Worm (Caenorhabditis elegans) whole organism, L1 larva: Measurements from ENCODE around the gene T10F2.2.
A peak's percentile ranks its signal among the peaks of the same experiment; 100 is the strongest.

Source experiments
- C04F5.9 ChIP-seq: sonication (generic microtip); optimal IDR thresholded peaks from 2 replicates; lab custom pipeline; 2016; ENCODE audit warnings: missing genetic modification characterization, missing compliant biosample characterization
- C34B4.2 ChIP-seq: sonication (generic microtip); optimal IDR thresholded peaks from 2 replicates; lab custom pipeline; 2017; ENCODE audit warnings: mild to moderate bottlenecking, missing genetic modification characterization, missing compliant biosample characterization
- ceh-90 ChIP-seq: sonication (generic microtip); optimal IDR thresholded peaks from 2 replicates; lab custom pipeline; 2016; ENCODE audit warnings: missing genetic modification characterization, missing compliant biosample characterization
- ces-1 ChIP-seq: fragments of 150-350 bp; optimal IDR thresholded peaks from 2 replicates; lab custom pipeline; 2014; ENCODE audit warnings: missing biosample characterization, missing genetic modification reagents, missing genetic modification characterization
- dsc-1 ChIP-seq: sonication (generic microtip); optimal IDR thresholded peaks from 2 replicates; lab custom pipeline; 2016; ENCODE audit warnings: mild to moderate bottlenecking, missing genetic modification characterization, missing compliant biosample characterization
- efl-1 ChIP-seq, 4 experiments: fragments of 150-350 bp; optimal IDR thresholded peaks in 3 of 4; peaks in 1 of 4; 1 replicate in 1 of 4; 2 replicates in 3 of 4; lab custom pipeline; 2014; ENCODE audit warnings: missing biosample characterization in 2 of 4, missing genetic modification characterization in 2 of 4, missing genetic modification reagents in 2 of 4
- egl-13 ChIP-seq: sonication (generic microtip); optimal IDR thresholded peaks from 2 replicates; lab custom pipeline; 2016; ENCODE audit warnings: missing genotype, missing genetic modification reagents, missing genetic modification characterization, missing compliant biosample characterization
- elt-3 ChIP-seq, 6 experiments: fragments of 150-350 bp in 1 of 6; sonication (generic microtip); optimal IDR thresholded peaks; 2 replicates each; lab custom pipeline; 2017 to 2018; ENCODE audit warnings: missing biosample characterization in 6 of 6, missing genetic modification characterization in 6 of 6, inconsistent platforms in 1 of 6
- fkh-10 ChIP-seq: sonication (generic microtip); optimal IDR thresholded peaks from 2 replicates; lab custom pipeline; 2017; ENCODE audit warnings: missing biosample characterization, missing genetic modification reagents, missing genetic modification characterization
- fkh-8 ChIP-seq: sonication (generic microtip); optimal IDR thresholded peaks from 2 replicates; lab custom pipeline; 2016; ENCODE audit warnings: mild to moderate bottlenecking, missing genetic modification characterization, missing compliant biosample characterization
- grh-1 ChIP-seq: fragments of 200-800 bp; sonication (Bioruptor generic); IDR thresholded peaks from 2 replicates; pipeline ENCODE4 v1.3.6; 2022; ENCODE audit warnings: missing genetic modification reagents, missing genetic modification characterization, missing compliant biosample characterization
- hlh-17 ChIP-seq: fragments of 200-800 bp; sonication (Bioruptor generic); optimal IDR thresholded peaks from 2 replicates; lab custom pipeline; 2018; ENCODE audit warnings: missing genetic modification characterization, mild to moderate bottlenecking, missing compliant biosample characterization, moderate library complexity, borderline replicate concordance
- hpl-2 ChIP-seq: fragments of 150-350 bp; optimal IDR thresholded peaks from 2 replicates; lab custom pipeline; 2014; ENCODE audit warnings: missing biosample characterization, missing genetic modification reagents, missing genetic modification characterization
- isw-1 ChIP-seq: fragments of 200-800 bp; sonication (Bioruptor generic); IDR thresholded peaks from 2 replicates; pipeline ENCODE4 v1.3.6; 2022; ENCODE audit warnings: missing genetic modification characterization, missing compliant biosample characterization
- jun-1 ChIP-seq: fragments of 150-350 bp; optimal IDR thresholded peaks from 2 replicates; lab custom pipeline; 2014; ENCODE audit warnings: missing biosample characterization, missing genetic modification reagents, missing genetic modification characterization
- lin-13 ChIP-seq: fragments of 150-350 bp; optimal IDR thresholded peaks from 2 replicates; lab custom pipeline; 2014; ENCODE audit warnings: missing biosample characterization, missing genetic modification reagents, missing genetic modification characterization
- lin-14 ChIP-seq: fragments of 200-800 bp; sonication (Bioruptor generic); optimal IDR thresholded peaks from 2 replicates; lab custom pipeline; 2018; ENCODE audit warnings: mild to moderate bottlenecking, missing genetic modification characterization, moderate library complexity, missing compliant biosample characterization
- lin-15B ChIP-seq: fragments of 150-350 bp; sonication (generic microtip); optimal IDR thresholded peaks from 3 replicates; lab custom pipeline; 2014; ENCODE audit warnings: missing biosample characterization, missing genetic modification characterization
- lin-39 ChIP-seq: fragments of 150-350 bp; optimal IDR thresholded peaks from 2 replicates; lab custom pipeline; 2014; ENCODE audit warnings: missing biosample characterization, missing genetic modification reagents, missing genetic modification characterization
- lir-3 ChIP-seq: sonication (generic microtip); optimal IDR thresholded peaks from 2 replicates; lab custom pipeline; 2016; ENCODE audit warnings: mild to moderate bottlenecking, missing genetic modification characterization, moderate library complexity, missing compliant biosample characterization; ENCODE audit not compliant: poor library complexity
- lsy-2 ChIP-seq, 2 experiments: fragments of 150-350 bp; optimal IDR thresholded peaks; 2 replicates each; lab custom pipeline; 2014; ENCODE audit warnings: missing biosample characterization in 2 of 2, missing genetic modification characterization in 2 of 2
- mef-2 ChIP-seq: fragments of 150-350 bp; optimal IDR thresholded peaks from 2 replicates; lab custom pipeline; 2014; ENCODE audit warnings: missing biosample characterization, missing genetic modification characterization
- mep-1 ChIP-seq: fragments of 150-350 bp; optimal IDR thresholded peaks from 2 replicates; lab custom pipeline; 2014; ENCODE audit warnings: missing biosample characterization, missing genetic modification characterization
- nhr-11 ChIP-seq: fragments of 150-350 bp; optimal IDR thresholded peaks from 2 replicates; lab custom pipeline; 2014; ENCODE audit warnings: missing biosample characterization, missing genetic modification characterization
- nhr-20 ChIP-seq: sonication (generic microtip); optimal IDR thresholded peaks from 2 replicates; lab custom pipeline; 2016; ENCODE audit warnings: mild to moderate bottlenecking, missing genetic modification characterization, missing compliant biosample characterization
- nhr-237 ChIP-seq: fragments of 150-350 bp; optimal IDR thresholded peaks from 2 replicates; lab custom pipeline; 2014; ENCODE audit warnings: missing biosample characterization, missing genetic modification characterization
- nhr-28 ChIP-seq: fragments of 150-350 bp; optimal IDR thresholded peaks from 2 replicates; lab custom pipeline; 2014; ENCODE audit warnings: missing biosample characterization, missing genetic modification characterization
- nhr-71 ChIP-seq: sonication (generic microtip); optimal IDR thresholded peaks from 2 replicates; lab custom pipeline; 2016; ENCODE audit warnings: mild to moderate bottlenecking, missing genetic modification characterization, moderate library complexity, missing compliant biosample characterization
- nhr-76 ChIP-seq: sonication (generic microtip); optimal IDR thresholded peaks from 2 replicates; lab custom pipeline; 2017; ENCODE audit warnings: missing biosample characterization, missing genetic modification characterization
- nhr-77 ChIP-seq: fragments of 150-350 bp; optimal IDR thresholded peaks from 2 replicates; lab custom pipeline; 2014; ENCODE audit warnings: missing biosample characterization, missing genetic modification characterization
- nhr-85 ChIP-seq: sonication (generic microtip); peaks from one replicate; lab custom pipeline; 2016; ENCODE audit warnings: missing genetic modification characterization, inconsistent platforms, missing compliant biosample characterization
- nhr-90 ChIP-seq: sonication (generic microtip); optimal IDR thresholded peaks from 2 replicates; lab custom pipeline; 2016; ENCODE audit warnings: mild to moderate bottlenecking, missing genetic modification characterization, missing compliant biosample characterization; ENCODE audit not compliant: poor library complexity
- pqm-1 ChIP-seq: sonication (generic microtip); optimal IDR thresholded peaks from 3 replicates; lab custom pipeline; 2017; ENCODE audit warnings: missing biosample characterization, missing genetic modification characterization
- rnt-1 ChIP-seq: sonication (generic microtip); optimal IDR thresholded peaks from 2 replicates; lab custom pipeline; 2016; ENCODE audit warnings: mild to moderate bottlenecking, missing genetic modification characterization, moderate library complexity, missing compliant biosample characterization
- sox-4 ChIP-seq: sonication (generic microtip); optimal IDR thresholded peaks from 2 replicates; lab custom pipeline; 2016; ENCODE audit warnings: missing genetic modification characterization, missing compliant biosample characterization
- sptf-1 ChIP-seq: fragments of 150-350 bp; optimal IDR thresholded peaks from 2 replicates; lab custom pipeline; 2014; ENCODE audit warnings: missing biosample characterization, missing genetic modification characterization
- tbx-2 ChIP-seq: sonication (generic microtip); optimal IDR thresholded peaks from 2 replicates; lab custom pipeline; 2016; ENCODE audit warnings: missing genetic modification characterization, missing compliant biosample characterization
- unc-30 ChIP-seq: sonication (generic microtip); optimal IDR thresholded peaks from 2 replicates; lab custom pipeline; 2017; ENCODE audit warnings: missing biosample characterization, missing genetic modification characterization
- unc-98 ChIP-seq: fragments of 200-800 bp; sonication (Bioruptor generic); IDR thresholded peaks from 2 replicates; pipeline ENCODE4 v1.3.6; 2022; ENCODE audit warnings: missing genetic modification characterization, missing compliant biosample characterization
- vab-15 ChIP-seq: sonication (generic microtip); optimal IDR thresholded peaks from 2 replicates; lab custom pipeline; 2017; ENCODE audit warnings: missing genotype, mild to moderate bottlenecking, missing genetic modification characterization, missing compliant biosample characterization
- ztf-11 ChIP-seq, 2 experiments: sonication (generic microtip); optimal IDR thresholded peaks; 2 replicates each; lab custom pipeline; 2016 to 2017; ENCODE audit warnings: missing genetic modification characterization in 2 of 2, missing biosample characterization in 1 of 2, missing compliant biosample characterization in 1 of 2

Gene T10F2.2

ce11 chrIII:5136033-5136597 lies 29.0 kb downstream of the T10F2.2 start, which contains the start of gene tbx-2 (continued):
- TF ChIP-seq unc-30 (tag; lab: Kevin White, UChicago) = no peak
- peak; percentile 37 for TF ChIP-seq nhr-71 (tag; lab: Kevin White, UChicago)
- no peak for TF ChIP-seq sox-4 (tag; lab: Kevin White, UChicago)
- peak; percentile 27 for TF ChIP-seq rnt-1 (tag; lab: Kevin White, UChicago)

ce11 chrIII:5134506-5134905 lies 30.6 kb downstream of the T10F2.2 start:
- TF ChIP-seq nhr-237 (tag; lab: Kevin White, UChicago) (no peak), lin-13 (GFP tag; lab: Kevin White, UChicago) (no peak), pqm-1 (tag; lab: Kevin White, UChicago) (no peak), lin-14 (no peak), isw-1 (GFP tag; lab: Robert Waterston, UW) (no peak), hpl-2 (GFP tag; lab: Kevin White, UChicago) (no peak), lsy-2 (tag; optimal IDR thresholded peaks at IDR 0.05; lab: Kevin White, UChicago) (peak in 1 of 2 experiments; percentile 60), tbx-2 (peak; percentile 76), ceh-90 (tag; lab: Kevin White, UChicago) (no peak), efl-1 (optimal IDR thresholded peaks at IDR 0.05; lab: Kevin White, UChicago) (no peak), efl-1 (GFP tag; optimal IDR thresholded peaks at IDR 0.05 in 1 of 2; lab: Kevin White, UChicago) (peak in 1 of 2 experiments; percentile 46), vab-15 (tag; lab: Kevin White, UChicago) (no peak), nhr-85 (tag; lab: Kevin White, UChicago) (no peak), ces-1 (GFP tag; lab: Kevin White, UChicago) (no peak), nhr-11 (tag; lab: Kevin White, UChicago) (no peak), egl-13 (no peak), lin-39 (tag; lab: Kevin White, UChicago) (no peak), nhr-77 (tag; lab: Kevin White, UChicago) (no peak), lir-3 (tag; lab: Kevin White, UChicago) (no peak), fkh-10 (GFP tag; lab: Kevin White, UChicago) (no peak), C34B4.2 (tag; lab: Kevin White, UChicago) (no peak), dsc-1 (tag; lab: Kevin White, UChicago) (no peak), C04F5.9 (tag; lab: Kevin White, UChicago) (no peak), mep-1 (tag; lab: Kevin White, UChicago) (no peak), mef-2 (no peak), ztf-11 (tag; optimal IDR thresholded peaks at IDR 0.05; lab: Kevin White, UChicago) (no peak), nhr-76 (tag; lab: Kevin White, UChicago) (no peak), nhr-90 (tag; lab: Kevin White, UChicago) (no peak), rnt-1 (tag; lab: Kevin White, UChicago) (peak; percentile 20), elt-3 (tag; optimal IDR thresholded peaks at IDR 0.05; lab: Kevin White, UChicago) (no peak)

- TF ChIP-seq hpl-2 (GFP tag; lab: Kevin White, UChicago) = no peak
- TF ChIP-seq lsy-2 (tag; optimal IDR thresholded peaks at IDR 0.05; lab: Kevin White, UChicago) = no peak
- TF ChIP-seq lin-15B (tag; lab: Kevin White, UChicago) = no peak
- TF ChIP-seq hlh-17 = no peak
- no peak for TF ChIP-seq fkh-8 (tag; lab: Kevin White, UChicago)
- no peak for TF ChIP-seq nhr-28
- TF ChIP-seq sptf-1 (tag; lab: Kevin White, UChicago) = no peak
- no peak for TF ChIP-seq nhr-77 (tag; lab: Kevin White, UChicago)
- TF ChIP-seq unc-98 (GFP tag; lab: Robert Waterston, UW) = no peak
- TF ChIP-seq jun-1 (tag; lab: Kevin White, UChicago) = no peak
- TF ChIP-seq C04F5.9 (tag; lab: Kevin White, UChicago) = no peak
- TF ChIP-seq nhr-20 = no peak
- TF ChIP-seq lir-3 (tag; lab: Kevin White, UChicago) = no peak
- TF ChIP-seq grh-1 (GFP tag; lab: Robert Waterston, UW) = no peak
Measured at ce11 chrIII:5130654-5131053, 34.5 kb downstream of the T10F2.2 start.
